Worm (Caenorhabditis elegans) whole organism, L4/young adult: ENCODE measurements around the gene rps-4.

ENCODE experiments used
- dao-5 ChIP-seq: sonication (generic microtip); optimal IDR thresholded peaks from 2 replicates; lab custom pipeline; 2016; ENCODE audit warnings: missing genotype, missing genetic modification characterization, moderate library complexity, missing compliant biosample characterization
- him-1 ChIP-seq: sonication (generic microtip); optimal IDR thresholded peaks from 2 replicates; lab custom pipeline; 2016; ENCODE audit warnings: missing genotype, missing genetic modification reagents, missing genetic modification characterization, missing compliant biosample characterization

- no peak for TF ChIP-seq dao-5 (tag; lab: Kevin White, UChicago)
- TF ChIP-seq him-1 (tag; lab: Kevin White, UChicago): no peak
Observed at ce11 chrIV:7075063-7075462, 9.4 kb downstream of the rps-4 start, which contains the start of gene srg-50.
